Worm (Caenorhabditis elegans): Measurements from ENCODE around the gene F09C6.13.

F09C6.13 gene

ce11 chrV:16919675-16920074, 34.8 kb downstream of the F09C6.13 start (continued):
- TF ChIP-seq akir-1 (GFP tag; optimal IDR thresholded peaks at IDR 0.05) (no peak), tbp1 (GFP tag; optimal IDR thresholded peaks at IDR 0.05) (peak; percentile 27), ceh-27 (GFP tag; optimal IDR thresholded peaks at IDR 0.05) (no peak), F57C9.4 (tag; optimal IDR thresholded peaks at IDR 0.05) (no peak), ekl-4 (GFP tag; IDR thresholded peaks at IDR 0.05) (peak; percentile 65), nhr-179 (tag; optimal IDR thresholded peaks at IDR 0.05) (no peak), C17E4.6 (GFP tag; IDR thresholded peaks at IDR 0.05) (no peak), Y79H2A.3 (GFP tag; conservative IDR thresholded peaks at IDR 0.05) (no peak), attf-6 (GFP tag; IDR thresholded peaks at IDR 0.05) (peak; percentile 89), nhr-90 (tag; optimal IDR thresholded peaks at IDR 0.05) (no peak), egl-44 (GFP tag; IDR thresholded peaks at IDR 0.05) (no peak), F52B5.7 (tag; optimal IDR thresholded peaks at IDR 0.05) (no peak), Y56A3A.18 (GFP tag; IDR thresholded peaks at IDR 0.05) (no peak), die-1 (tag; optimal IDR thresholded peaks at IDR 0.05) (peak; percentile 21), aptf-3 (GFP tag; IDR thresholded peaks at IDR 0.05) (no peak), T26A5.8 (tag; optimal IDR thresholded peaks at IDR 0.05) (no peak), B0035.1 (tag; optimal IDR thresholded peaks at IDR 0.05) (no peak), snpc-4 (GFP tag; optimal IDR thresholded peaks at IDR 0.05) (no peak), snpc-4 (tag; optimal IDR thresholded peaks at IDR 0.05) (peak in 2 of 4 experiments; percentile 7 to 50), K11D2.4 (GFP tag; IDR thresholded peaks at IDR 0.05) (no peak), attf-5 (GFP tag; optimal IDR thresholded peaks at IDR 0.05) (no peak), dpl-1 (GFP tag; optimal IDR thresholded peaks at IDR 0.05) (no peak)

- TF ChIP-seq snpc-1.1 (tag; optimal IDR thresholded peaks at IDR 0.05; ENCODE audit: insufficient read depth) (no peak), bed-1 (GFP tag; IDR thresholded peaks at IDR 0.05) (no peak), die-1 (tag; optimal IDR thresholded peaks at IDR 0.05) (no peak), madf-8 (GFP tag; conservative IDR thresholded peaks at IDR 0.05) (no peak), dpl-1 (GFP tag; optimal IDR thresholded peaks at IDR 0.05) (no peak), sea-2 (GFP tag; IDR thresholded peaks at IDR 0.05) (no peak), egl-18 (GFP tag; IDR thresholded peaks at IDR 0.05) (no peak), Y53G8AR.9 (GFP tag; conservative IDR thresholded peaks at IDR 0.05) (no peak), aptf-2 (GFP tag; conservative IDR thresholded peaks at IDR 0.05) (no peak)
Measured at ce11 chrV:16921952-16922351, 37.1 kb downstream of the F09C6.13 start, which contains the start of gene Y102A5C.4. Gene Y102A5C.4, plus strand, starts transcription at chrV:16922252.

DNA sequence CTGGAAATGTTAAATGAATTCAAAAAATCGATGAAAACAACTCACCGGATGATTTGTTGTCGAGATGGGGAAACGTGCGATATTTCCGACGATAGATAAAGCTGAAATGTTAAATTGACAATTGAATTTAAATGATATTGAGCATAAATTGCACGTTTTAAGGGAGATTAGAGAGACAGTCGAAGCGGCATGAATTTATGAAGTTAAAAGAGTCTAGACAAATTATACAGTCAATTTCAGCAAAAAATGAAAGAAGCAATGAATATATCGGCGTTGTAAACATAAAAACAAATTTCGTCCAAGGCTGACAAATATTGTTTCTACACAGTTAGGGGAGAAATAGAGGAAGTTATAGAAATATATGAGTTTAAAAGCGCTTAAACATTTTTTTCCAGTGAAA, 42.5 kb downstream of the F09C6.13 start, which contains the start of gene Y102A5C.36:
Y102A5C.36 (minus strand) TSS at position 101 of the 400 bp plus-strand sequence.
- TF ChIP-seq mes-4 (tag; optimal IDR thresholded peaks at IDR 0.05), result no peak
- TF ChIP-seq D2030.7 (GFP tag; IDR thresholded peaks at IDR 0.05), result no peak
- TF ChIP-seq aptf-2 (GFP tag; conservative IDR thresholded peaks at IDR 0.05), result no peak
